Fruit fly (Drosophila melanogaster) whole organism, prepupa: ENCODE measurements around the gene CG8001.

ENCODE experiments used
- CG10669 ChIP-seq: fragments of 200-800 bp; sonication (Bioruptor generic); optimal IDR thresholded peaks from 3 replicates; lab custom pipeline; 2018; ENCODE audit warnings: missing biosample characterization, mild to moderate bottlenecking, missing genetic modification characterization, moderate library complexity
- CG11902 ChIP-seq: fragments of 200-800 bp; sonication (Bioruptor generic); optimal IDR thresholded peaks from 3 replicates; lab custom pipeline; 2016; ENCODE audit warnings: missing biosample characterization, missing genetic modification characterization
- CG31627 ChIP-seq: fragments of 200-800 bp; sonication (Bioruptor generic); optimal IDR thresholded peaks from 3 replicates; lab custom pipeline; 2016; ENCODE audit warnings: missing biosample characterization, missing genetic modification characterization
- CG4318 ChIP-seq: fragments of 200-800 bp; sonication (Bioruptor generic); optimal IDR thresholded peaks from 3 replicates; lab custom pipeline; 2017; ENCODE audit warnings: missing biosample characterization, mild to moderate bottlenecking, missing genetic modification characterization
- CG6854 ChIP-seq: fragments of 200-800 bp; sonication (Bioruptor generic); optimal IDR thresholded peaks from 2 replicates; lab custom pipeline; 2017; ENCODE audit warnings: missing biosample characterization, mild to moderate bottlenecking, missing genetic modification characterization
- CG7368 ChIP-seq: fragments of 200-800 bp; sonication (Bioruptor generic); optimal IDR thresholded peaks from 3 replicates; lab custom pipeline; 2016; ENCODE audit warnings: missing biosample characterization, missing genetic modification characterization
- Met ChIP-seq: fragments of 200-800 bp; sonication (Bioruptor generic); optimal IDR thresholded peaks from 3 replicates; lab custom pipeline; 2016; ENCODE audit warnings: missing biosample characterization, missing genetic modification characterization
- OdsH ChIP-seq: fragments of 200-800 bp; sonication (Bioruptor generic); optimal IDR thresholded peaks from 3 replicates; lab custom pipeline; 2016; ENCODE audit warnings: missing biosample characterization, missing genetic modification characterization
- Smox ChIP-seq: fragments of 200-800 bp; sonication (Bioruptor generic); optimal IDR thresholded peaks from 3 replicates; lab custom pipeline; 2016; ENCODE audit warnings: missing biosample characterization, missing genetic modification characterization
- Sox14 ChIP-seq: fragments of 200-800 bp; sonication (Bioruptor generic); optimal IDR thresholded peaks from 3 replicates; lab custom pipeline; 2016; ENCODE audit warnings: missing biosample characterization, missing genetic modification characterization
- acj6 ChIP-seq: fragments of 200-800 bp; sonication (Bioruptor generic); optimal IDR thresholded peaks from 3 replicates; lab custom pipeline; 2016; ENCODE audit warnings: missing biosample characterization, missing genetic modification characterization
- cyc ChIP-seq: fragments of 200-800 bp; sonication (Bioruptor generic); optimal IDR thresholded peaks from 3 replicates; lab custom pipeline; 2016; ENCODE audit warnings: missing biosample characterization, missing genetic modification characterization
- ss ChIP-seq, 2 experiments: fragments of 200-800 bp; sonication (Bioruptor generic); optimal IDR thresholded peaks; 2 replicates in 1 of 2; 3 replicates in 1 of 2; lab custom pipeline; 2017 to 2018; ENCODE audit warnings: mild to moderate bottlenecking in 2 of 2, missing biosample characterization in 2 of 2, missing genetic modification characterization in 2 of 2, moderate library complexity in 1 of 2
- vri ChIP-seq: fragments of 200-800 bp; sonication (Bioruptor generic); optimal IDR thresholded peaks from 3 replicates; lab custom pipeline; 2016; ENCODE audit warnings: missing biosample characterization, mild to moderate bottlenecking, missing genetic modification characterization

- TF ChIP-seq CG4318 (no peak), acj6 (GFP tag; lab: Kevin White, UChicago) (no peak), vri (GFP tag; lab: Kevin White, UChicago) (peak; percentile 31), Smox (GFP tag; lab: Kevin White, UChicago) (no peak), CG31627 (no peak), OdsH (GFP tag; lab: Kevin White, UChicago) (no peak), cyc (GFP tag; lab: Kevin White, UChicago) (no peak), CG10669 (no peak), CG6854 (GFP tag; lab: Kevin White, UChicago) (no peak), ss (GFP tag; optimal IDR thresholded peaks at IDR 0.05; lab: Kevin White, UChicago) (no peak), Met (GFP tag; lab: Kevin White, UChicago) (no peak), CG7368 (no peak), Sox14 (GFP tag; lab: Kevin White, UChicago) (no peak), CG11902 (no peak)
Measured at dm6 chr3L:1738375-1739328, 17.3 kb upstream of the CG8001 start, which contains the start of gene Gk2.
